Fruit fly (Drosophila melanogaster): ENCODE results near the gene gammaTub23C.
A peak's percentile ranks its signal among the peaks of the same experiment; 100 is the strongest.

gammaTub23C gene

dm6 chr2L:2992664-2993174 lies 20.0 kb downstream of the gammaTub23C start, which contains the start of the genes okr and CG3558 (continued):
- no peak for TF ChIP-seq CHES-1-like (GFP tag; optimal IDR thresholded peaks at IDR 0.05)
- peak; percentile 88 for TF ChIP-seq E2f2 (GFP tag; IDR thresholded peaks at IDR 0.05)
- no peak for TF ChIP-seq B-H2 (GFP tag; optimal IDR thresholded peaks at IDR 0.05)
- TF ChIP-seq grau (tag; optimal IDR thresholded peaks at IDR 0.05): peak; percentile 24
- no peak for TF ChIP-seq nerfin-1 (tag; optimal IDR thresholded peaks at IDR 0.05)
- TF ChIP-seq Pdp1 (GFP tag; optimal IDR thresholded peaks at IDR 0.05): peak in 1 of 2 experiments; percentile 1
- TF ChIP-seq fu2 (GFP tag; optimal IDR thresholded peaks at IDR 0.05): no peak
- no peak for TF ChIP-seq Hr3 (GFP tag; optimal IDR thresholded peaks at IDR 0.05)
- TF ChIP-seq CG10431 (GFP tag; optimal IDR thresholded peaks at IDR 0.05): no peak
- TF ChIP-seq CG7839 (tag; optimal IDR thresholded peaks at IDR 0.05): no peak
- TF ChIP-seq gfzf (GFP tag; optimal IDR thresholded peaks at IDR 0.05): peak; percentile 57
- TF ChIP-seq cad (GFP tag; optimal IDR thresholded peaks at IDR 0.05): no peak
- TF ChIP-seq unc-4 (GFP tag; IDR thresholded peaks at IDR 0.05; ENCODE audit: partially characterized antibody): peak; percentile 91
- peak; percentile 26 for TF ChIP-seq YL-1 (GFP tag; optimal IDR thresholded peaks at IDR 0.05)
- TF ChIP-seq HLH4C (GFP tag; IDR thresholded peaks at IDR 0.05; ENCODE audit: partially characterized antibody): peak; percentile 78
- peak; percentile 54 for TF ChIP-seq CG10267 (tag; optimal IDR thresholded peaks at IDR 0.05)
- TF ChIP-seq Sin3A (optimal IDR thresholded peaks at IDR 0.05): peak; percentile 63
- TF ChIP-seq CG14710 (tag; optimal IDR thresholded peaks at IDR 0.05): peak; percentile 59
- peak; percentile 94 for TF ChIP-seq pfk (GFP tag; optimal IDR thresholded peaks at IDR 0.05)
- peak; percentile 93 for TF ChIP-seq Dll (GFP tag; IDR thresholded peaks at IDR 0.05; ENCODE audit: partially characterized antibody)
- TF ChIP-seq CG1603 (tag; optimal IDR thresholded peaks at IDR 0.05): peak; percentile 82
- TF ChIP-seq amos (GFP tag; IDR thresholded peaks at IDR 0.05; ENCODE audit: partially characterized antibody): peak; percentile 83
- TF ChIP-seq CG12104 (GFP tag; optimal IDR thresholded peaks at IDR 0.05): no peak
- TF ChIP-seq CG3065 (GFP tag; optimal IDR thresholded peaks at IDR 0.05): no peak
- peak; percentile 47; the same call in 1 of the 2 replicates for TF ChIP-seq tna (GFP tag; IDR thresholded peaks at IDR 0.05; ENCODE audit: partially characterized antibody)
- peak; percentile 84 for TF ChIP-seq CG16813 (GFP tag; IDR thresholded peaks at IDR 0.05; ENCODE audit: partially characterized antibody)
- TF ChIP-seq Med (GFP tag): peak; percentile 81
- TF ChIP-seq vvl (GFP tag; IDR thresholded peaks at IDR 0.05): 0 out of 2 replicates have a peak, but pooled peaks have one; percentile 9
- TF ChIP-seq CG18011 (GFP tag; optimal IDR thresholded peaks at IDR 0.05): no peak
- peak; percentile 25; the same call in 1 of the 2 replicates for TF ChIP-seq ato (GFP tag; IDR thresholded peaks at IDR 0.05; ENCODE audit: partially characterized antibody)
- TF ChIP-seq MESR4 (GFP tag; optimal IDR thresholded peaks at IDR 0.05): peak; percentile 72
- no peak for TF ChIP-seq ham (GFP tag; IDR thresholded peaks at IDR 0.05)
- peak; percentile 94 for TF ChIP-seq CG34224 (GFP tag; IDR thresholded peaks at IDR 0.05; ENCODE audit: partially characterized antibody)
- peak; percentile 72 for TF ChIP-seq inv (GFP tag; IDR thresholded peaks at IDR 0.05; ENCODE audit: partially characterized antibody)
- TF ChIP-seq lola (GFP tag; optimal IDR thresholded peaks at IDR 0.05): peak in 1 of 3 experiments; percentile 7
- TF ChIP-seq Chrac-16 (GFP tag; optimal IDR thresholded peaks at IDR 0.05): no peak
- TF ChIP-seq CG17186 (GFP tag; optimal IDR thresholded peaks at IDR 0.05): peak; percentile 59
- TF ChIP-seq Eip74EF (GFP tag; optimal IDR thresholded peaks at IDR 0.05): peak in 1 of 2 experiments; percentile 52
- TF ChIP-seq hb (GFP tag; IDR thresholded peaks at IDR 0.05; ENCODE audit: partially characterized antibody): peak; percentile 66; the same call in 2 of the 3 replicates
- TF ChIP-seq Bgb (GFP tag; IDR thresholded peaks at IDR 0.05; ENCODE audit: partially characterized antibody): peak; percentile 74
- peak; percentile 86 for TF ChIP-seq Doc3 (GFP tag; IDR thresholded peaks at IDR 0.05; ENCODE audit: partially characterized antibody)
- peak; percentile 87 for TF ChIP-seq Scr (GFP tag; IDR thresholded peaks at IDR 0.05; ENCODE audit: partially characterized antibody)
- TF ChIP-seq BEAF-32 (GFP tag; optimal IDR thresholded peaks at IDR 0.05): peak; percentile 87
- peak; percentile 10 for TF ChIP-seq CG4707 (GFP tag; optimal IDR thresholded peaks at IDR 0.05)
- peak; percentile 77 for TF ChIP-seq CG2129 (GFP tag; IDR thresholded peaks at IDR 0.05; ENCODE audit: partially characterized antibody)
- peak; percentile 47; the same call in 2 of the 3 replicates for TF ChIP-seq row (GFP tag; IDR thresholded peaks at IDR 0.05)
- no peak for TF ChIP-seq Xbp1 (GFP tag; optimal IDR thresholded peaks at IDR 0.05)
